Fruit fly (Drosophila melanogaster) whole organism, pupa: ENCODE measurements around the gene usp.

Experiments
- CG8159 ChIP-seq: fragments of 200-800 bp; sonication (Bioruptor generic); optimal IDR thresholded peaks from 3 replicates; lab custom pipeline; 2018; ENCODE audit warnings: missing biosample characterization, mild to moderate bottlenecking, missing genetic modification characterization, moderate library complexity
- CG9948 ChIP-seq: fragments of 200-800 bp; sonication (Bioruptor generic); optimal IDR thresholded peaks from 2 replicates; lab custom pipeline; 2018; ENCODE audit warnings: missing biosample characterization, mild to moderate bottlenecking, missing genetic modification characterization, moderate library complexity
- D1 ChIP-seq: fragments of 200-800 bp; sonication (Bioruptor generic); optimal IDR thresholded peaks from 2 replicates; lab custom pipeline; 2018; ENCODE audit warnings: missing biosample characterization, mild to moderate bottlenecking, missing genetic modification characterization, moderate library complexity
- EcR ChIP-seq: fragments of 200-800 bp; sonication (Bioruptor generic); optimal IDR thresholded peaks from 3 replicates; lab custom pipeline; 2019; ENCODE audit warnings: missing biosample characterization, missing genetic modification characterization, mild to moderate bottlenecking, moderate library complexity, missing genetic modification reagents
- gl ChIP-seq: fragments of 200-800 bp; sonication (Bioruptor generic); optimal IDR thresholded peaks from 2 replicates; lab custom pipeline; 2018; ENCODE audit warnings: missing biosample characterization, mild to moderate bottlenecking, missing genetic modification characterization

DNA sequence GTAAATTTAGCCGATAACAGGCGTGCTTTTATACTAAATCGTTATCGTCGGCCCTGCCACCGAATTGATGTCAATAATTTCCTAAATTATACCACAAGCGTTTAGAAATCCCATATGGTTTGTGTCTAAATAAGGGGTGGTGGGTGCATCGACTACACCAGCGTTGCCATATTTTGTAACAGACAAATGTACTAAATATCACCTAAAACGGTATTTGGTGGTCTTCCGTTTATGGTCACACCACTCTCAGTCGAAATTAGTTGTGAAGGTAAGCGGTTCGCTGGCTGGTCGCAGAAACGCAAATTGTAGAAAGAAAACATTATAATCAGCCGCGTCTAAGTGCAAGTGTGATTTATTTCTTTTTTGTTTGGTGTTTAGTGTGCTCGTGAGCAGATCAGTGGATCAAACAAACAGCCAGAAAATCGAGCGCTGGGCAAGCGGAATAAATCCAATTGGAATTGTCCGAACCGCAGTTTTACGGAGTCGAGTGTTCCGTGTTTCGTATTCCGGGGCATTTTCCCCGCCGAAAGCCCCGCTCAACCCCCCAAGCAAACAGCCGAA lies 38.3 kb upstream of the usp start, which contains the start of the genes CG16903 and Unc-76:
- TF ChIP-seq CG9948 (no peak), CG8159 (tag; lab: Kevin White, UChicago) (no peak), EcR (peak; percentile 31), gl (no peak), D1 (tag; lab: Kevin White, UChicago) (no peak)
